Fruit fly (Drosophila melanogaster) whole organism, adult: ENCODE measurements around the gene Cp7Fc.

Experiments used
- CG11617 ChIP-seq: fragments of 200-800 bp; sonication (Bioruptor generic); optimal IDR thresholded peaks from 2 replicates; lab custom pipeline; 2017; ENCODE audit warnings: mild to moderate bottlenecking, missing biosample characterization, missing genetic modification reagents, missing genetic modification characterization
- CG14711 ChIP-seq: fragments of 200-800 bp; sonication (Bioruptor generic); optimal IDR thresholded peaks from 2 replicates; lab custom pipeline; 2018; ENCODE audit warnings: missing biosample characterization, mild to moderate bottlenecking, missing genetic modification characterization, moderate library complexity
- CG33017 ChIP-seq: fragments of 200-800 bp; sonication (Bioruptor generic); optimal IDR thresholded peaks from 2 replicates; lab custom pipeline; 2018; ENCODE audit warnings: missing biosample characterization, mild to moderate bottlenecking, missing genetic modification characterization, moderate library complexity
- CG7045 ChIP-seq: fragments of 200-800 bp; sonication (Bioruptor generic); optimal IDR thresholded peaks from 2 replicates; lab custom pipeline; 2017; ENCODE audit warnings: missing biosample characterization, mild to moderate bottlenecking, missing genetic modification characterization
- CG7101 ChIP-seq: fragments of 200-800 bp; sonication (Bioruptor generic); optimal IDR thresholded peaks from 2 replicates; lab custom pipeline; 2018; ENCODE audit warnings: missing biosample characterization, mild to moderate bottlenecking, missing genetic modification characterization, moderate library complexity
- Clk ChIP-seq: fragments of 200-800 bp; sonication (Bioruptor generic); optimal IDR thresholded peaks from 2 replicates; lab custom pipeline; 2017; ENCODE audit warnings: missing biosample characterization, missing genetic modification characterization
- Crg-1 ChIP-seq: fragments of 200-800 bp; sonication (Bioruptor generic); optimal IDR thresholded peaks from 2 replicates; lab custom pipeline; 2016; ENCODE audit warnings: missing biosample characterization, missing genetic modification characterization
- Hr96 ChIP-seq: fragments of 200-800 bp; sonication (Bioruptor generic); optimal IDR thresholded peaks from 2 replicates; lab custom pipeline; 2016; ENCODE audit warnings: missing biosample characterization, missing genetic modification characterization
- Mnt ChIP-seq: fragments of 200-800 bp; sonication (Bioruptor generic); optimal IDR thresholded peaks from 2 replicates; lab custom pipeline; 2016; ENCODE audit warnings: missing biosample characterization, mild to moderate bottlenecking, missing genetic modification characterization
- cnc ChIP-seq, 2 experiments: fragments of >200 bp; optimal IDR thresholded peaks; 2 replicates each; lab custom pipeline; 2017
- kay ChIP-seq: fragments of 200-800 bp; sonication (Bioruptor generic); peaks from one replicate; lab custom pipeline; 2016; ENCODE audit warnings: missing biosample characterization, missing genetic modification characterization, borderline replicate concordance
- ovo ChIP-seq: fragments of 200-800 bp; sonication (Bioruptor generic); optimal IDR thresholded peaks from 2 replicates; lab custom pipeline; 2016; ENCODE audit warnings: missing biosample characterization, missing genetic modification characterization
- pad ChIP-seq: fragments of 200-800 bp; sonication (Bioruptor generic); optimal IDR thresholded peaks from 3 replicates; lab custom pipeline; 2017; ENCODE audit warnings: missing biosample characterization, missing genetic modification characterization, mild to moderate bottlenecking, moderate library complexity, missing genetic modification reagents
- toe ChIP-seq: fragments of 200-800 bp; sonication (Bioruptor generic); optimal IDR thresholded peaks from 2 replicates; lab custom pipeline; 2016; ENCODE audit warnings: missing biosample characterization, missing genetic modification characterization

DNA sequence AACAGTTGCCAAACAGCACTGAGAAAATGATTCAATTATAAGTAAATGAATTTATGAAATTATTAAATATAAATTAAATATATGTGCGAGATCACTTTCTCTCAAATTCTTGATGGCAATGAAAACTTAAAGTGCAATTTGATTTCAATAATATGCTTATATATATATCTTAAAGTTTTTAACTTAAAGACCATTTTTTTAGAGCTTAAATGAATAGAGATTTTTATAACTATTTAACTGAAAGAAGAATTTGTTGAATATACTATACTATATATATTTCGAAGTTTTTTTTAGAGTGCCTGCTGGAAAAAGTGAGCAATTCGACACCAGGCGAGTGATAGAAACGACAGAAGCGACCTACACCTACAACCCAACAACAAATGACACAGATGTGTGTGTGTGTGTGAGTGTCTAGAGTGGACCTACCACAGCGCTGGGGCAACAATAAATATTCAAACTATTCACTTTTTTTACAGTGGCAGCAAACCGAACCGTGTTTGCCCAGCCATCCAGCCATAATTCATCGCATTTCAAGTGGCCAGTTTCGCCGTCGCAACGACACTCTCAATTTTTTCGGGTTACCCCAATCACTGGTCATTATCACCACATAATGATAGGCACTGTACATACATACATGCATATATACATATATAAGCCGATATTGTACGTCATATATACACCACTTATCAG, 31.9 kb upstream of the Cp7Fc start:
- TF ChIP-seq Mnt = no peak
- no peak for TF ChIP-seq kay (GFP tag; lab: Kevin White, UChicago)
- no peak for TF ChIP-seq CG33017 (tag; lab: Kevin White, UChicago)
- no peak for TF ChIP-seq toe
- no peak for TF ChIP-seq CG7045
- no peak for TF ChIP-seq Hr96 (GFP tag; lab: Kevin White, UChicago)
- no peak for TF ChIP-seq pad (GFP tag; lab: Kevin White, UChicago)
- no peak for TF ChIP-seq CG14711
- TF ChIP-seq ovo (GFP tag; lab: Kevin White, UChicago) = no peak
- no peak for TF ChIP-seq Clk (GFP tag; lab: Kevin White, UChicago)
- TF ChIP-seq cnc (optimal IDR thresholded peaks at IDR 0.05; lab: Kevin White, UChicago) = no peak
- TF ChIP-seq CG7101 (tag; lab: Kevin White, UChicago) = no peak
- TF ChIP-seq CG11617 (GFP tag; lab: Kevin White, UChicago) = no peak
- no peak for TF ChIP-seq Crg-1 (GFP tag; lab: Kevin White, UChicago)
